Worm (Caenorhabditis elegans): ENCODE data around the gene cpr-4.

cpr-4 gene

ce11 chrV:6656451-6657115 lies 42.1 kb downstream of the cpr-4 start, which contains the start of gene snb-1:
Gene snb-1 (minus strand): TSS chrV:6656501.
- TF ChIP-seq mes-2 (tag; optimal IDR thresholded peaks at IDR 0.05; ENCODE audit: poor library complexity, severe bottlenecking), result peak; percentile 70
- TF ChIP-seq daf-12 (tag; optimal IDR thresholded peaks at IDR 0.05), result no peak
- TF ChIP-seq daf-16 (GFP tag; optimal IDR thresholded peaks at IDR 0.05), result no peak
- peak; percentile 44 for TF ChIP-seq daf-16 (tag; optimal IDR thresholded peaks at IDR 0.05)
- no peak for TF ChIP-seq fos-1 (tag; optimal IDR thresholded peaks at IDR 0.05)
- peak in 1 of 2 experiments; percentile 80 for TF ChIP-seq lsy-2 (tag; optimal IDR thresholded peaks at IDR 0.05)
- peak; percentile 70 for TF ChIP-seq nhr-28 (tag; optimal IDR thresholded peaks at IDR 0.05)
- TF ChIP-seq unc-62 (GFP tag; optimal IDR thresholded peaks at IDR 0.05 in 1 of 2), result peak in 1 of 2 experiments; percentile 95
- no peak for TF ChIP-seq unc-62 (tag; optimal IDR thresholded peaks at IDR 0.05)
- TF ChIP-seq rbr-2 (tag; optimal IDR thresholded peaks at IDR 0.05), result peak; percentile 26
- peak; percentile 22 for TF ChIP-seq nhr-11 (tag; optimal IDR thresholded peaks at IDR 0.05)
- no peak for TF ChIP-seq ctbp-1 (GFP tag; IDR thresholded peaks at IDR 0.05)
- no peak for TF ChIP-seq madf-9 (GFP tag; conservative IDR thresholded peaks at IDR 0.05)
- 0 out of 2 replicates have a peak, but pooled peaks have one; percentile 4 for TF ChIP-seq tra-1 (GFP tag; IDR thresholded peaks at IDR 0.05)
- TF ChIP-seq F37D6.2 (tag; optimal IDR thresholded peaks at IDR 0.05), result peak; percentile 11
- no peak for TF ChIP-seq ces-1 (GFP tag; optimal IDR thresholded peaks at IDR 0.05)
- no peak for TF ChIP-seq jun-1 (tag; optimal IDR thresholded peaks at IDR 0.05)
- TF ChIP-seq pha-4 (GFP tag; IDR thresholded peaks at IDR 0.05), result no peak
- no peak for TF ChIP-seq pha-4 (tag; optimal IDR thresholded peaks at IDR 0.05)
- TF ChIP-seq egl-27 (tag; optimal IDR thresholded peaks at IDR 0.05), result no peak
- no peak for TF ChIP-seq unc-130 (GFP tag; optimal IDR thresholded peaks at IDR 0.05)
- peak; percentile 34 for TF ChIP-seq nhr-6 (tag; optimal IDR thresholded peaks at IDR 0.05)
- peak in 1 of 2 experiments; percentile 34 for TF ChIP-seq mdl-1 (tag; optimal IDR thresholded peaks at IDR 0.05)
- TF ChIP-seq hlh-11 (tag; optimal IDR thresholded peaks at IDR 0.05), result peak; percentile 71
- peak; percentile 43 for TF ChIP-seq dpl-1 (GFP tag; optimal IDR thresholded peaks at IDR 0.05)
- TF ChIP-seq F26F4.8 (GFP tag; conservative IDR thresholded peaks at IDR 0.05), result no peak
- no peak for TF ChIP-seq lin-1 (GFP tag; IDR thresholded peaks at IDR 0.05)
- peak; percentile 69 for TF ChIP-seq mep-1 (tag; optimal IDR thresholded peaks at IDR 0.05)
- no peak for TF ChIP-seq ceh-82 (tag; optimal IDR thresholded peaks at IDR 0.05)
- peak; percentile 13 for TF ChIP-seq dve-1 (tag; optimal IDR thresholded peaks at IDR 0.05; ENCODE audit: insufficient read depth)
- TF ChIP-seq nhr-77 (tag; optimal IDR thresholded peaks at IDR 0.05), result no peak
- peak; percentile 40 for TF ChIP-seq ama-1 (optimal IDR thresholded peaks at IDR 0.05)
- TF ChIP-seq Y105C5A.15 (GFP tag; IDR thresholded peaks at IDR 0.05), result no peak
- peak; percentile 39 for TF ChIP-seq hmg-1.1 (GFP tag; IDR thresholded peaks at IDR 0.05)
- TF ChIP-seq zip-11 (GFP tag; IDR thresholded peaks at IDR 0.05), result no peak
- no peak for TF ChIP-seq sdz-12 (GFP tag; optimal IDR thresholded peaks at IDR 0.05)
- TF ChIP-seq mxl-3 (GFP tag; optimal IDR thresholded peaks at IDR 0.05), result peak; percentile 24
- no peak for TF ChIP-seq ZK337.2 (GFP tag; IDR thresholded peaks at IDR 0.05)
- TF ChIP-seq ceh-28 (tag; optimal IDR thresholded peaks at IDR 0.05), result peak; percentile 79
- TF ChIP-seq T20F7.1 (GFP tag; optimal IDR thresholded peaks at IDR 0.05), result peak; percentile 61
- peak; percentile 5 for TF ChIP-seq nhr-102 (tag; optimal IDR thresholded peaks at IDR 0.05)
- TF ChIP-seq ceh-20 (GFP tag; IDR thresholded peaks at IDR 0.05), result no peak
- TF ChIP-seq zag-1 (tag; optimal IDR thresholded peaks at IDR 0.05), result no peak
- TF ChIP-seq nhr-25 (tag; optimal IDR thresholded peaks at IDR 0.05; ENCODE audit: borderline replicate concordance, insufficient read depth), result peak; percentile 74
- TF ChIP-seq lin-13 (GFP tag; optimal IDR thresholded peaks at IDR 0.05), result peak; percentile 69
- TF ChIP-seq mdt-29 (GFP tag; IDR thresholded peaks at IDR 0.05), result no peak
- TF ChIP-seq hlh-30 (tag; optimal IDR thresholded peaks at IDR 0.05; ENCODE audit: insufficient read depth), result peak; percentile 93
- peak; percentile 38 for TF ChIP-seq nhr-48 (tag; optimal IDR thresholded peaks at IDR 0.05)
- TF ChIP-seq saeg-2 (GFP tag; IDR thresholded peaks at IDR 0.05), result no peak
- TF ChIP-seq tag-97 (GFP tag; IDR thresholded peaks at IDR 0.05), result no peak
- TF ChIP-seq skn-1 (tag; optimal IDR thresholded peaks at IDR 0.05), result no peak
